Fruit fly (Drosophila melanogaster) whole organism, embryonic: ENCODE measurements around the gene Cyt-c-p.

ENCODE experiments used
- Awh ChIP-seq: fragments of 200-800 bp; sonication (Bioruptor generic); IDR thresholded peaks from 2 replicates; pipeline ENCODE4, ENCODE4 v1.3.6; 2022; ENCODE audit warnings: missing biosample characterization, missing genetic modification characterization
- B-H1 ChIP-seq: fragments of 200-800 bp; sonication (Bioruptor generic); IDR thresholded peaks from 3 replicates; pipeline ENCODE4 v1.3.6; 2022; ENCODE audit warnings: missing biosample characterization, missing genetic modification characterization
- BEAF-32 ChIP-seq: fragments of 200-800 bp; sonication (Bioruptor generic); optimal IDR thresholded peaks from 3 replicates; lab custom pipeline; 2017; ENCODE audit warnings: missing biosample characterization, missing genetic modification characterization, mild to moderate bottlenecking, moderate library complexity, missing genetic modification reagents
- Bgb ChIP-seq: fragments of 200-800 bp; sonication (Bioruptor generic); IDR thresholded peaks from 2 replicates; pipeline ENCODE4 v1.3.6; 2022; ENCODE audit warnings: missing biosample characterization, missing genetic modification characterization; ENCODE audit not compliant: partially characterized antibody
- CG10462 ChIP-seq: fragments of 200-800 bp; sonication (Bioruptor generic); optimal IDR thresholded peaks from 2 replicates; lab custom pipeline; 2016; ENCODE audit warnings: missing biosample characterization, missing genetic modification characterization
- CG11560 ChIP-seq: fragments of 200-800 bp; sonication (Bioruptor generic); IDR thresholded peaks from 3 replicates; pipeline ENCODE4 v1.3.6; 2022; ENCODE audit warnings: missing biosample characterization, missing genetic modification characterization
- CG12942 ChIP-seq: fragments of 200-800 bp; sonication (Bioruptor generic); optimal IDR thresholded peaks from 3 replicates; lab custom pipeline; 2016; ENCODE audit warnings: missing biosample characterization, missing genetic modification characterization
- CG14965 ChIP-seq: fragments of 200-800 bp; sonication (Bioruptor generic); optimal IDR thresholded peaks from 2 replicates; lab custom pipeline; 2016; ENCODE audit warnings: missing biosample characterization, missing genetic modification characterization, borderline replicate concordance
- CG15601 ChIP-seq: fragments of 200-800 bp; sonication (Bioruptor generic); optimal IDR thresholded peaks from 3 replicates; lab custom pipeline; 2019; ENCODE audit warnings: missing biosample characterization, mild to moderate bottlenecking, missing genetic modification characterization, moderate library complexity
- CG17186 ChIP-seq: fragments of 200-800 bp; sonication (Bioruptor generic); optimal IDR thresholded peaks from 3 replicates; lab custom pipeline; 2017; ENCODE audit warnings: missing biosample characterization, missing genetic modification reagents, missing genetic modification characterization
- CG17802 ChIP-seq: fragments of 200-800 bp; sonication (Bioruptor generic); optimal IDR thresholded peaks from 2 replicates; lab custom pipeline; 2018; ENCODE audit warnings: missing biosample characterization, mild to moderate bottlenecking, missing genetic modification characterization, moderate library complexity
- CG17829 ChIP-seq: fragments of 200-800 bp; optimal IDR thresholded peaks from 2 replicates; lab custom pipeline; 2019; ENCODE audit warnings: missing biosample characterization, mild to moderate bottlenecking, missing genetic modification characterization, moderate library complexity
- CG18476 ChIP-seq: fragments of 200-800 bp; sonication (Bioruptor generic); optimal IDR thresholded peaks from 2 replicates; lab custom pipeline; 2016; ENCODE audit warnings: missing biosample characterization, mild to moderate bottlenecking, missing genetic modification characterization
- CG2116 ChIP-seq: fragments of 200-800 bp; sonication (Bioruptor generic); optimal IDR thresholded peaks from 3 replicates; lab custom pipeline; 2018; ENCODE audit warnings: missing biosample characterization, mild to moderate bottlenecking, missing genetic modification characterization
- CG32532 ChIP-seq: fragments of 200-800 bp; sonication (Bioruptor generic); IDR thresholded peaks from 2 replicates; pipeline ENCODE4 v1.3.6; 2022; ENCODE audit warnings: missing biosample characterization, missing genetic modification characterization
- CG4328 ChIP-seq: fragments of 200-800 bp; sonication (Bioruptor generic); optimal IDR thresholded peaks from 3 replicates; lab custom pipeline; 2017; ENCODE audit warnings: missing biosample characterization, missing genetic modification reagents, missing genetic modification characterization
- CG5180 ChIP-seq: fragments of 200-800 bp; sonication (Bioruptor generic); optimal IDR thresholded peaks from 3 replicates; lab custom pipeline; 2017; ENCODE audit warnings: missing biosample characterization, missing genetic modification characterization, mild to moderate bottlenecking, moderate library complexity, missing genetic modification reagents
- CG7271 ChIP-seq: fragments of 200-800 bp; sonication (Bioruptor generic); optimal IDR thresholded peaks from 2 replicates; lab custom pipeline; 2018; ENCODE audit warnings: missing biosample characterization, mild to moderate bottlenecking, missing genetic modification characterization, moderate library complexity
- CG7357 ChIP-seq: fragments of 200-800 bp; sonication (Bioruptor generic); IDR thresholded peaks from 3 replicates; pipeline ENCODE4 v1.3.6; 2022; ENCODE audit warnings: missing biosample characterization, missing genetic modification characterization
- CG8281 ChIP-seq: fragments of 200-800 bp; sonication (Bioruptor generic); optimal IDR thresholded peaks from 2 replicates; lab custom pipeline; 2018; ENCODE audit warnings: missing biosample characterization, mild to moderate bottlenecking, missing genetic modification characterization, moderate library complexity
- CG8388 ChIP-seq: fragments of 200-800 bp; sonication (Bioruptor generic); optimal IDR thresholded peaks from 2 replicates; lab custom pipeline; 2019; ENCODE audit warnings: missing biosample characterization, mild to moderate bottlenecking, missing genetic modification characterization, moderate library complexity
- CG9797 ChIP-seq: fragments of 200-800 bp; sonication (Bioruptor generic); optimal IDR thresholded peaks from 3 replicates; lab custom pipeline; 2018; ENCODE audit warnings: missing biosample characterization, mild to moderate bottlenecking, missing genetic modification characterization
- CG9932 ChIP-seq: fragments of 200-800 bp; sonication (Bioruptor generic); IDR thresholded peaks from 2 replicates; pipeline ENCODE4 v1.3.6; 2022; ENCODE audit warnings: missing biosample characterization, missing genetic modification characterization
- Chrac-16 ChIP-seq: fragments of 200-800 bp; sonication (Bioruptor generic); optimal IDR thresholded peaks from 3 replicates; lab custom pipeline; 2016; ENCODE audit warnings: missing biosample characterization, missing genetic modification characterization
- Dll ChIP-seq: fragments of 200-800 bp; sonication (Bioruptor generic); IDR thresholded peaks from 4 replicates; pipeline ENCODE4 v1.3.6; 2022; ENCODE audit warnings: missing biosample characterization, missing genetic modification characterization; ENCODE audit not compliant: partially characterized antibody
- Eip74EF ChIP-seq, 2 experiments: fragments of 200-800 bp in 1 of 2; fragments of >200 bp in 1 of 2; sonication (Bioruptor generic) in 1 of 2; optimal IDR thresholded peaks; 2 replicates each; lab custom pipeline; 2017 to 2019; ENCODE audit warnings: missing biosample characterization in 2 of 2, missing genetic modification characterization in 2 of 2, mild to moderate bottlenecking in 1 of 2, moderate library complexity in 1 of 2
- Ets65A ChIP-seq: fragments of 200-800 bp; sonication (Bioruptor generic); peaks from one replicate; lab custom pipeline; 2016; ENCODE audit warnings: missing biosample characterization, missing genetic modification characterization
- H2.0 ChIP-seq: fragments of 200-800 bp; sonication (Bioruptor generic); IDR thresholded peaks from 2 replicates; pipeline ENCODE4 v1.3.6; 2022; ENCODE audit warnings: missing biosample characterization, missing genetic modification characterization
- HLH3B ChIP-seq: fragments of 200-800 bp; sonication (Bioruptor generic); IDR thresholded peaks from 2 replicates; pipeline ENCODE4 v1.3.6; 2022; ENCODE audit warnings: missing biosample characterization, missing genetic modification characterization
- Meics ChIP-seq: fragments of 200-800 bp; sonication (Bioruptor generic); optimal IDR thresholded peaks from 2 replicates; lab custom pipeline; 2017; ENCODE audit warnings: missing biosample characterization, mild to moderate bottlenecking, missing genetic modification characterization
- NK7.1 ChIP-seq: fragments of 200-800 bp; sonication (Bioruptor generic); optimal IDR thresholded peaks from 3 replicates; lab custom pipeline; 2016; ENCODE audit warnings: missing biosample characterization, missing genetic modification characterization
- Ravus ChIP-seq: fragments of 200-800 bp; sonication (Bioruptor generic); IDR thresholded peaks from 2 replicates; pipeline ENCODE4 v1.3.6; 2022; ENCODE audit warnings: missing biosample characterization, missing genetic modification characterization
- Usf ChIP-seq: fragments of 200-800 bp; sonication (Bioruptor generic); optimal IDR thresholded peaks from 2 replicates; lab custom pipeline; 2017; ENCODE audit warnings: missing genotype, missing biosample characterization, missing genetic modification characterization
- aop ChIP-seq: fragments of 200-800 bp; sonication (Bioruptor generic); IDR thresholded peaks from 2 replicates; pipeline ENCODE4 v1.3.6; 2022; ENCODE audit warnings: missing biosample characterization, missing genetic modification characterization
- ap ChIP-seq: fragments of 200-800 bp; sonication (Bioruptor generic); IDR thresholded peaks from 2 replicates; pipeline ENCODE4 v1.3.6; 2022; ENCODE audit warnings: missing biosample characterization, missing genetic modification characterization
- dmrt11E ChIP-seq: fragments of 200-800 bp; sonication (Bioruptor generic); optimal IDR thresholded peaks from 3 replicates; lab custom pipeline; 2018; ENCODE audit warnings: missing biosample characterization, mild to moderate bottlenecking, missing genetic modification characterization, moderate library complexity
- gsb-n ChIP-seq: fragments of 200-800 bp; sonication (Bioruptor generic); optimal IDR thresholded peaks from 3 replicates; lab custom pipeline; 2018; ENCODE audit warnings: missing biosample characterization, mild to moderate bottlenecking, missing genetic modification characterization
- insv ChIP-seq, 2 experiments: fragments of 200-800 bp; sonication (Bioruptor generic); optimal IDR thresholded peaks; 3 replicates each; lab custom pipeline; 2016 to 2018; ENCODE audit warnings: missing biosample characterization in 2 of 2, missing genetic modification characterization in 2 of 2
- nerfin-1 ChIP-seq: fragments of 200-800 bp; sonication (Bioruptor generic); optimal IDR thresholded peaks from 3 replicates; lab custom pipeline; 2019; ENCODE audit warnings: missing biosample characterization, mild to moderate bottlenecking, missing genetic modification characterization, moderate library complexity
- nmo ChIP-seq: fragments of 200-800 bp; sonication (Bioruptor generic); optimal IDR thresholded peaks from 2 replicates; lab custom pipeline; 2018; ENCODE audit warnings: missing biosample characterization, mild to moderate bottlenecking, missing genetic modification characterization, moderate library complexity
- ranshi ChIP-seq: fragments of 200-800 bp; sonication (Bioruptor generic); IDR thresholded peaks from 2 replicates; pipeline ENCODE4 v1.3.6; 2022; ENCODE audit warnings: missing biosample characterization, missing genetic modification characterization
- salm ChIP-seq: fragments of 200-800 bp; sonication (Bioruptor generic); optimal IDR thresholded peaks from 2 replicates; lab custom pipeline; 2018; ENCODE audit warnings: missing biosample characterization, mild to moderate bottlenecking, missing genetic modification characterization
- sc ChIP-seq, 3 experiments: fragments of >200 bp in 2 of 3; fragments of 200-800 bp in 1 of 3; sonication (Bioruptor generic) in 1 of 3; optimal IDR thresholded peaks; 2 replicates in 2 of 3; 3 replicates in 1 of 3; lab custom pipeline; 2017; ENCODE audit warnings: mild to moderate bottlenecking in 1 of 3, missing biosample characterization in 1 of 3, missing genetic modification characterization in 1 of 3, missing genetic modification reagents in 1 of 3
- sens-2 ChIP-seq: fragments of 200-800 bp; sonication (Bioruptor generic); IDR thresholded peaks from 2 replicates; pipeline ENCODE4 v1.3.6; 2022; ENCODE audit warnings: missing biosample characterization, missing genetic modification characterization
- seq ChIP-seq: fragments of 200-800 bp; sonication (Bioruptor generic); IDR thresholded peaks from 2 replicates; pipeline ENCODE4 v1.3.6; 2022; ENCODE audit warnings: missing biosample characterization, missing genetic modification characterization
- sima ChIP-seq: fragments of 200-800 bp; sonication (Bioruptor generic); optimal IDR thresholded peaks from 2 replicates; lab custom pipeline; 2016; ENCODE audit warnings: missing biosample characterization, missing genetic modification characterization
- sob ChIP-seq: fragments of 200-800 bp; sonication (Bioruptor generic); IDR thresholded peaks from 2 replicates; pipeline ENCODE4 v1.3.6; 2022; ENCODE audit warnings: missing biosample characterization, missing genetic modification characterization
- stc ChIP-seq: fragments of 200-800 bp; sonication (Bioruptor generic); IDR thresholded peaks from 2 replicates; pipeline ENCODE4 v1.3.6; 2022; ENCODE audit warnings: missing biosample characterization, missing genetic modification characterization
- trem ChIP-seq: fragments of 200-800 bp; optimal IDR thresholded peaks from 3 replicates; lab custom pipeline; 2019; ENCODE audit warnings: missing biosample characterization, mild to moderate bottlenecking, missing genetic modification characterization, moderate library complexity

Gene Cyt-c-p

DNA sequence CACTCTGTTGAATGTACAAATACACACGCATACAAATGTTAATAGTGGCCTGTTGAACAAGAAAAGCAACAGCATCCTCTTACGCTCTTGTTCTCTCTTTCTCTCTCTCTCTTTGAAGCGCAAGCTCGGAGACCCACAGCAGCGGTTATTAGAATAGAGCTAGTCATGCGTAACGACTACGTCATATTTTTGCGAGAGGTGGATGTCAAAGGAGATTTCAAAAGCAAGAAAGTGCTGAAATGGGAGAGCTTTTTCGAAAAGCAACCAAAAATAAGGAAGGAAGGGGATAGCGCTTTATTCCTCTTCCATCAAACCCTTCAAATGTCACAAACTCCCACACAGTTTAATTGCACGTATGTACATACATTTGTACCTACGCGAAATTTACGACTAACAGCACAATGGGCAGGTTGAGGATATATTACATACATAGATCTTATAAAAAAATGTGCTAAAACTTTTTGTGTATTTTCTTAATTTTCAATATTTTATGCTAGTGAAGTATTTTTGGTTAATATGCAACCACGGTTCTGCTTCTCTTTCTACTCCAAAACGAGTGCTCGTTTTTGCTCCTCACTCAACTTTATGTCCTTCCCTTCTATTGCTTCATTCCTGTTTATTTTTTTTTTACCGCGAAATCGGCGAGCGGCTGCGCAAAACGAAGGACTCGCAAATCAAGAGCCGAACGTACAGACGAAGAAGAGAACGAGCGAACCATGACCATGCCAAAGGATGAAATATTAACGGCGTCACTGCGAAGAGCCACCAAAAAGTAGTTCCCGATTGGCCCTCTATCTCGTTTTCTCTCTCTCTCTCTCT, 29.7 kb upstream of the Cyt-c-p start (continued):
- no peak for TF ChIP-seq CG8388 (GFP tag; lab: Kevin White, UChicago)
- no peak for TF ChIP-seq insv (GFP tag; optimal IDR thresholded peaks at IDR 0.05; lab: Kevin White, UChicago)
- TF ChIP-seq Ravus (GFP tag; lab: Robert Waterston, UW), result no peak
- TF ChIP-seq Meics (GFP tag; lab: Kevin White, UChicago), result no peak
- TF ChIP-seq CG17186 (GFP tag; lab: Kevin White, UChicago), result no peak
- TF ChIP-seq CG7357 (GFP tag; lab: Robert Waterston, UW), result no peak
- no peak for TF ChIP-seq CG15601 (tag; lab: Kevin White, UChicago)
- no peak for TF ChIP-seq aop (GFP tag; lab: Robert Waterston, UW)
- TF ChIP-seq H2.0 (GFP tag; lab: Robert Waterston, UW), result no peak
- no peak for TF ChIP-seq CG9932 (GFP tag; lab: Robert Waterston, UW)
- TF ChIP-seq sima (GFP tag; lab: Kevin White, UChicago), result no peak
- TF ChIP-seq Bgb, result no peak
- no peak for TF ChIP-seq CG17829 (tag; lab: Kevin White, UChicago)
- no peak for TF ChIP-seq sob
- peak; percentile 38 for TF ChIP-seq nerfin-1
- TF ChIP-seq gsb-n, result no peak
- TF ChIP-seq dmrt11E (tag; lab: Kevin White, UChicago), result no peak
- no peak for TF ChIP-seq CG11560
- no peak for TF ChIP-seq CG17802
- TF ChIP-seq Dll (GFP tag; lab: Robert Waterston, UW), result no peak
- TF ChIP-seq nmo, result no peak
- TF ChIP-seq Awh, result no peak
- no peak for TF ChIP-seq salm (tag; lab: Kevin White, UChicago)
- TF ChIP-seq CG7271 (tag; lab: Kevin White, UChicago), result no peak
- no peak for TF ChIP-seq CG8281 (tag; lab: Kevin White, UChicago)
- TF ChIP-seq CG12942 (GFP tag; lab: Kevin White, UChicago), result no peak
- no peak for TF ChIP-seq CG4328 (GFP tag; lab: Kevin White, UChicago)
- TF ChIP-seq stc (GFP tag; lab: Robert Waterston, UW), result no peak
- no peak for TF ChIP-seq NK7.1
- no peak for TF ChIP-seq Usf (GFP tag; lab: Kevin White, UChicago)
- TF ChIP-seq sc (optimal IDR thresholded peaks at IDR 0.05; lab: Kevin White, UChicago), result no peak
- TF ChIP-seq sc (GFP tag; optimal IDR thresholded peaks at IDR 0.05; lab: Kevin White, UChicago), result no peak
- no peak for TF ChIP-seq BEAF-32 (GFP tag; lab: Kevin White, UChicago)
- TF ChIP-seq CG18476 (GFP tag; lab: Kevin White, UChicago), result no peak
- TF ChIP-seq ap (GFP tag; lab: Robert Waterston, UW), result no peak
- TF ChIP-seq trem (tag; lab: Kevin White, UChicago), result no peak
- no peak for TF ChIP-seq Chrac-16
- TF ChIP-seq B-H1 (GFP tag; lab: Robert Waterston, UW), result no peak
- TF ChIP-seq Ets65A (GFP tag; lab: Kevin White, UChicago), result peak; percentile 63
- no peak for TF ChIP-seq CG14965
- no peak for TF ChIP-seq CG5180 (GFP tag; lab: Kevin White, UChicago)
- no peak for TF ChIP-seq CG32532
- TF ChIP-seq ranshi, result no peak
- TF ChIP-seq CG2116, result no peak
- TF ChIP-seq CG10462 (GFP tag; lab: Kevin White, UChicago), result no peak
- no peak for TF ChIP-seq HLH3B (GFP tag; lab: Robert Waterston, UW)
- TF ChIP-seq sens-2 (GFP tag; lab: Robert Waterston, UW), result no peak
- TF ChIP-seq CG9797 (GFP tag; lab: Kevin White, UChicago), result no peak
- TF ChIP-seq Eip74EF (GFP tag; optimal IDR thresholded peaks at IDR 0.05; lab: Kevin White, UChicago), result no peak
- no peak for TF ChIP-seq seq
